Fruit fly (Drosophila melanogaster) ovary, adult (tissue): Measurements from ENCODE around the gene CG2747.

Experiments used
- CG17801 ChIP-seq: fragments of 200-800 bp; optimal IDR thresholded peaks from 2 replicates; lab custom pipeline; 2019; ENCODE audit warnings: missing biosample characterization, mild to moderate bottlenecking, missing genetic modification characterization, moderate library complexity; ENCODE audit not compliant: partially characterized antibody

Gene CG2747

dm6 chr3R:7977011-7977925, 53.3 kb downstream of the CG2747 start:
- TF ChIP-seq CG17801, result peak; percentile 32

DNA sequence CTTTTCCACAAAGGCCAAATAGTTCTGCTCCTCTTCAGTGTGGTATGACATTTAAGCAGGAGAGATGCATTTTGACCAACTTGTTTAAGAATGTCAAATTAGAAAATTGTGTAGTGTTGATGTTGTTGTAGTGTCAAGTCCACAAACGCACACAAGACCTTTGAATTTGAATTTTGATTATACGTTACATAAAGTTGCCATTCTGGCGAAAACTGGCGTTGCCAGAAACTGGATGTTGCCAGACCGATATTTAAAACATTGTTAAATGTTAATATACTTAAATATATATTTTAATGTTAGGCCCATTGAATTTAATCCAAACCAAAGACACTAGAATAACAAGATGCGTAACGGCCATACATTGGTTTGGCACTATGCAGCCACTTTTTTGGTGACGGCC, 57.5 kb downstream of the CG2747 start:
- no peak for TF ChIP-seq CG17801

dm6 chr3R:7972179-7972578, 58.4 kb downstream of the CG2747 start:
- TF ChIP-seq CG17801, result no peak

DNA sequence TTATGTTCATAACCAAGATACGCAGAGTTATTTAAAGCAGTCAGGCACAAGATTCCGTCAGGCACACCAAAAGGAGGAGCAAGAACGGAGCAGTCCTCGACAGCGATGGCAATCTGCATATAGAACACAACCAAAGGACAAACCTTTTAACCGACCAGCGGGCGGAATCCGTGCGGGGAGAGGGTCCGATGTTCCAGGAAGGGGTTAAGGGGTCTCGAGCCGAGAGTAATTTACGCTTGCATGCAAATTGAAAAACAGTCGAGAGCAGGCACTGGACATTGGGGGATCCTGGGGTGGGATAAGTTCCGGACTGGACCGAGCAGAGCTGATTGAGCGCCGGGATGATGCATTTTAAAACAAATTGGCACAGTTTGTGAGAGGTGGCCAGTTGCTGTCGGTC, 60.0 kb downstream of the CG2747 start:
- TF ChIP-seq CG17801, result no peak

DNA sequence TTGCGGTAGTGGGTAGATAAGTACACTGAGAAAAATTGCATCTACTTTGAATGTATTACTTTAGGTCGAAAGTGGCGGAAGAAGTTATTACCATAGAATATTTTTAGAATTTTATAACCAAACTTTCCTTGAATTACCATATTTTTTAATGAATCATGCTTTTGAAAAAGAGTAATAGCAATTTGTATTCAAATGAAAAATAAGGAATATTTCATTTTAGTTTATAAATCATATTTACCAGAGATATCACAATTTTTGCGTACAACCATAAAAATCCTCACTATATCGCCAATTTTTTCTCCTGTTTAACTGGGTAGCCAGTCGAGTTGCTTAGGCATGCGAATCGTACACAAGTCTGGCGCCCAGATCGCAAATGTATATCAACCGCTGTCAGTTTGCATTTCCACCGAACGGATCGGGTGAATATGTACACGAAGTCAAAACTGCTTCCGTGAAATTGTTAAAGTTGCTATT, 60.9 kb downstream of the CG2747 start:
- TF ChIP-seq CG17801, result no peak

dm6 chr3R:7968958-7969701, 61.5 kb downstream of the CG2747 start:
- no peak for TF ChIP-seq CG17801

DNA sequence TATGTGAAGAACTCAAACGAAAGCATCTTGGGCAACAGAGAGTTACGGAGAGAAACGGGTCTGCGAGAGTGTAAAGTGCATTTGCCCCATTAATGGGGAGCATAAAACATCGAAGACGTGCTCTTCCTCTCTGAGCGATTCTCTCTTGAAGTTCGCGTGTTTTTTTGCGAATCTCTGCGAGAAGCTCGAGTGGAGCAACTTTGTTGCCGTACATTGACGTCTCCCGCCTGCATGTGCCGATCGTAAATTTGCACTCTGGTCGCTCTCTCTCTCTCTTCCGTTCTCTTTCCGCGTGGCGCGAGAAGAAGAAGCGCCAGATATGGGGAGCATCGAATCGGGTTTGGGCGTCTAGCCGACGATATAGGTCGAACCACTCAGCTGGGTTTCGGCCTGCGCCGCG, 62.8 kb downstream of the CG2747 start:
- TF ChIP-seq CG17801, result peak; percentile 18

- TF ChIP-seq CG17801, result no peak
Measured at dm6 chr3R:7967347-7967746, 63.2 kb downstream of the CG2747 start, which contains the start of gene dsx. TSS of gene dsx (minus strand) at chr3R:7967408.

DNA sequence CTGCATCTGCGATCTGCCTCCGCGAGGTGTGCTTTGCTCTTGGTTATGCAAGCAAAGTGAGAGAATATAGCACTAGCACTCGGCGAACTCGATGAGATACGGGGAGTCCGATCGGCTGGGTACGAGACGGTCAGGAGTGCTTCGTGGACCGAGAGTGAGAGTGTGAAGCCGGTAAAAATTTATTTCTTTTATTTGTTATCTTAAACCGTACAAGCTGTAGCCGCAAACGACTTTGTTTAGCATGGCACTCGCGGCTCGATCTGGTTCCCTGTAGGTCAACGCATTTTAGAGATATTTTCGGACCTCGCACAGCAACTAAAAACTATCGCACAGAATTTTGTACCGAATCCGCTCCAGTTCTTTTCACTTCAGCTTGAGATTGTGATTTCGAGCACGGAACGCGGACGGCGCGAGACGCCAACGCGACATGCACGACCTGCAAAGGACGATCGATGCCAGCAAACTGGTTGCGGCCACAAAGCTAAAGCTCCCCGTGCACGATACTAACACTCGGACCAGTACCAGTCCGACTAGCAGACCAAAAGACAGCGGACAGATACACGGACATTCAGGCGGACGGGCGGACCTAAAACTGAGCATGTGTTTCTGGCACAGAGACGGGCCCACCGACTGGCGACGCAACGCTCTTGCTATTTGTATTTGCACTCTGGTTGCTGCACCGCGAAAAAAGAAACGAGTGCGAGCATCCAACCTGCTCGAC, 63.9 kb downstream of the CG2747 start:
- no peak for TF ChIP-seq CG17801
